Fruit fly (Drosophila melanogaster): ENCODE data around the gene CG4789.

CG4789 gene

dm6 chrX:16772882-16773827 lies 27.6 kb upstream of the CG4789 start:
- peak; percentile 5 for TF ChIP-seq tio (GFP tag; optimal IDR thresholded peaks at IDR 0.05)
- peak; percentile 52 for TF ChIP-seq ind (GFP tag; optimal IDR thresholded peaks at IDR 0.05)
- peak; percentile 29 for TF ChIP-seq gcm2 (GFP tag; optimal IDR thresholded peaks at IDR 0.05)
- TF ChIP-seq CG34422 (GFP tag; IDR thresholded peaks at IDR 0.05): peak; percentile 57; the same call in 2 of the 3 replicates
- no peak for TF ChIP-seq CoRest (tag; optimal IDR thresholded peaks at IDR 0.05)
- TF ChIP-seq ftz-f1 (GFP tag; optimal IDR thresholded peaks at IDR 0.05): no peak
- TF ChIP-seq CG17328 (GFP tag; IDR thresholded peaks at IDR 0.05): peak; percentile 63
- no peak for TF ChIP-seq slou (GFP tag; optimal IDR thresholded peaks at IDR 0.05)
- no peak for TF ChIP-seq insv (GFP tag; optimal IDR thresholded peaks at IDR 0.05)
- TF ChIP-seq sens-2 (GFP tag; IDR thresholded peaks at IDR 0.05): peak; percentile 65; the same call in 1 of the 2 replicates
- no peak for TF ChIP-seq da (GFP tag; optimal IDR thresholded peaks at IDR 0.05)
- no peak for TF ChIP-seq Trl (optimal IDR thresholded peaks at IDR 0.05)
- TF ChIP-seq Trl (GFP tag; optimal IDR thresholded peaks at IDR 0.05): peak; percentile 72
- peak; percentile 15 for TF ChIP-seq CG1647 (GFP tag; optimal IDR thresholded peaks at IDR 0.05)
- peak; percentile 17 for TF ChIP-seq CG7556 (GFP tag; optimal IDR thresholded peaks at IDR 0.05)
- peak; percentile 56 for TF ChIP-seq CG17829 (tag; optimal IDR thresholded peaks at IDR 0.05)
- peak; percentile 1 for TF ChIP-seq ewg (GFP tag; optimal IDR thresholded peaks at IDR 0.05)
- no peak for TF ChIP-seq fru (optimal IDR thresholded peaks at IDR 0.05)
- TF ChIP-seq Hmr (GFP tag; optimal IDR thresholded peaks at IDR 0.05): no peak
- peak; percentile 43; the same call in 2 of the 3 replicates for TF ChIP-seq B-H1 (GFP tag; IDR thresholded peaks at IDR 0.05)
- TF ChIP-seq CG10462 (GFP tag; optimal IDR thresholded peaks at IDR 0.05): no peak
- TF ChIP-seq Dip2 (GFP tag; IDR thresholded peaks at IDR 0.05): no peak
- TF ChIP-seq CG3726 (GFP tag; IDR thresholded peaks at IDR 0.05): peak; percentile 61; the same call in 1 of the 3 replicates
- TF ChIP-seq tll (GFP tag; optimal IDR thresholded peaks at IDR 0.05): no peak
- no peak for TF ChIP-seq maf-S (GFP tag; optimal IDR thresholded peaks at IDR 0.05)
- peak; percentile 25 for TF ChIP-seq cato (GFP tag; optimal IDR thresholded peaks at IDR 0.05; ENCODE audit: borderline replicate concordance)
- TF ChIP-seq CG1233 (GFP tag; optimal IDR thresholded peaks at IDR 0.05): peak; percentile 17
- TF ChIP-seq CG9817 (tag; optimal IDR thresholded peaks at IDR 0.05): no peak
- TF ChIP-seq MTF-1 (GFP tag; optimal IDR thresholded peaks at IDR 0.05; ENCODE audit: borderline replicate concordance): peak; percentile 43
- TF ChIP-seq lov (optimal IDR thresholded peaks at IDR 0.05): no peak
- TF ChIP-seq lov (GFP tag; IDR thresholded peaks at IDR 0.05): peak; percentile 81
- TF ChIP-seq gt (GFP tag; IDR thresholded peaks at IDR 0.05): peak; percentile 43; the same call in 1 of the 2 replicates
- TF ChIP-seq CG16863 (GFP tag; optimal IDR thresholded peaks at IDR 0.05): peak; percentile 43
- TF ChIP-seq CG8281 (tag; optimal IDR thresholded peaks at IDR 0.05): no peak
- TF ChIP-seq CG17359 (tag; optimal IDR thresholded peaks at IDR 0.05): peak; percentile 53
- peak; percentile 83 for TF ChIP-seq Awh (GFP tag; IDR thresholded peaks at IDR 0.05)
- TF ChIP-seq CG33213 (GFP tag; optimal IDR thresholded peaks at IDR 0.05): peak; percentile 44
- TF ChIP-seq GATAe (GFP tag; conservative IDR thresholded peaks at IDR 0.05): no peak
- TF ChIP-seq CG13775 (GFP tag; optimal IDR thresholded peaks at IDR 0.05): peak; percentile 35
- peak; percentile 58 for TF ChIP-seq Camta (GFP tag; optimal IDR thresholded peaks at IDR 0.05)
- TF ChIP-seq CG6689 (GFP tag; IDR thresholded peaks at IDR 0.05): peak; percentile 64
- TF ChIP-seq repo (GFP tag; optimal IDR thresholded peaks at IDR 0.05): peak; percentile 51
- peak; percentile 49; the same call in 1 of the 3 replicates for TF ChIP-seq tgo (GFP tag; IDR thresholded peaks at IDR 0.05)
- TF ChIP-seq gce (GFP tag; IDR thresholded peaks at IDR 0.05): peak; percentile 78
- peak; percentile 82 for TF ChIP-seq vvl (GFP tag; IDR thresholded peaks at IDR 0.05)
- peak; percentile 41 for TF ChIP-seq CG8924 (tag; optimal IDR thresholded peaks at IDR 0.05)
- no peak for TF ChIP-seq CG11560 (tag; IDR thresholded peaks at IDR 0.05)
- peak; percentile 61 for TF ChIP-seq mam (GFP tag; optimal IDR thresholded peaks at IDR 0.05)
- TF ChIP-seq scrt (GFP tag; optimal IDR thresholded peaks at IDR 0.05): no peak
- peak; percentile 72 for TF ChIP-seq CG1603 (tag; optimal IDR thresholded peaks at IDR 0.05)

All from whole organism, embryonic.